Fruit fly (Drosophila melanogaster) whole organism, embryonic: ENCODE measurements around the gene Trf4-1.
A peak's percentile ranks its signal among the peaks of the same experiment; 100 is the strongest.

Source experiments
- ATbp ChIP-seq: fragments of 200-800 bp; sonication (Bioruptor generic); optimal IDR thresholded peaks from 2 replicates; lab custom pipeline; 2017; ENCODE audit warnings: missing biosample characterization, mild to moderate bottlenecking, missing genetic modification characterization, missing genetic modification reagents
- Ada2b ChIP-seq: fragments of 200-800 bp; sonication (Bioruptor generic); IDR thresholded peaks from 2 replicates; pipeline ENCODE4 v1.3.6; 2022; ENCODE audit warnings: missing biosample characterization, missing genetic modification characterization
- CG10431 ChIP-seq: fragments of 200-800 bp; sonication (Bioruptor generic); optimal IDR thresholded peaks from 3 replicates; lab custom pipeline; 2018; ENCODE audit warnings: missing biosample characterization, mild to moderate bottlenecking, missing genetic modification characterization
- CG11093 ChIP-seq: fragments of 200-800 bp; sonication (Bioruptor generic); IDR thresholded peaks from 3 replicates; pipeline ENCODE4 v1.3.6; 2022; ENCODE audit warnings: missing biosample characterization, missing genetic modification characterization
- CG11398 ChIP-seq: fragments of 200-800 bp; sonication (Bioruptor generic); optimal IDR thresholded peaks from 2 replicates; lab custom pipeline; 2016; ENCODE audit warnings: missing biosample characterization, missing genetic modification characterization
- CG11695 ChIP-seq: fragments of 200-800 bp; sonication (Bioruptor generic); IDR thresholded peaks from 3 replicates; pipeline ENCODE4 v1.3.6; 2022; ENCODE audit warnings: missing biosample characterization, missing genetic modification characterization
- CG13287 ChIP-seq: fragments of 200-800 bp; sonication (Bioruptor generic); IDR thresholded peaks from 2 replicates; pipeline ENCODE4 v1.3.6; 2022; ENCODE audit warnings: missing biosample characterization, missing genetic modification characterization; ENCODE audit not compliant: partially characterized antibody
- CG13424 ChIP-seq: fragments of 200-800 bp; sonication (Bioruptor generic); optimal IDR thresholded peaks from 2 replicates; lab custom pipeline; 2019; ENCODE audit warnings: missing biosample characterization, mild to moderate bottlenecking, missing genetic modification characterization, moderate library complexity
- CG15073 ChIP-seq: fragments of 200-800 bp; sonication (Bioruptor generic); optimal IDR thresholded peaks from 2 replicates; lab custom pipeline; 2016; ENCODE audit warnings: missing biosample characterization, missing genetic modification characterization
- CG17912 ChIP-seq: fragments of 200-800 bp; sonication (Bioruptor generic); optimal IDR thresholded peaks from 2 replicates; lab custom pipeline; 2018; ENCODE audit warnings: missing biosample characterization, mild to moderate bottlenecking, missing genetic modification characterization
- CG18764 ChIP-seq: fragments of 200-800 bp; sonication (Bioruptor generic); optimal IDR thresholded peaks from 3 replicates; lab custom pipeline; 2016; ENCODE audit warnings: missing biosample characterization, missing genetic modification characterization
- CG2678 ChIP-seq: fragments of 200-800 bp; sonication (Bioruptor generic); optimal IDR thresholded peaks from 3 replicates; lab custom pipeline; 2019; ENCODE audit warnings: missing biosample characterization, mild to moderate bottlenecking, missing genetic modification characterization, moderate library complexity
- CG3163 ChIP-seq: fragments of 200-800 bp; sonication (Bioruptor generic); optimal IDR thresholded peaks from 3 replicates; lab custom pipeline; 2016; ENCODE audit warnings: missing biosample characterization, missing genetic modification characterization
- CG32772 ChIP-seq: fragments of 200-800 bp; sonication (Bioruptor generic); IDR thresholded peaks from 2 replicates; pipeline ENCODE4 v1.3.6; 2022; ENCODE audit warnings: missing biosample characterization, missing genetic modification characterization
- CG3847 ChIP-seq: fragments of 200-800 bp; sonication (Bioruptor generic); IDR thresholded peaks from 2 replicates; pipeline ENCODE4 v1.3.6; 2022; ENCODE audit warnings: missing biosample characterization, missing genetic modification characterization
- CG4404 ChIP-seq: fragments of 200-800 bp; sonication (Bioruptor generic); IDR thresholded peaks from 2 replicates; pipeline ENCODE4 v1.3.6; 2022; ENCODE audit warnings: missing biosample characterization, missing genetic modification characterization
- CG4424 ChIP-seq: fragments of 200-800 bp; sonication (Bioruptor generic); optimal IDR thresholded peaks from 3 replicates; lab custom pipeline; 2016; ENCODE audit warnings: missing biosample characterization, missing genetic modification characterization
- CG6175 ChIP-seq: fragments of 200-800 bp; sonication (Bioruptor generic); IDR thresholded peaks from 3 replicates; pipeline ENCODE4 v1.3.6; 2022; ENCODE audit warnings: missing biosample characterization, missing genetic modification characterization
- CG8290 ChIP-seq, 3 experiments: fragments of 200-800 bp; sonication (Bioruptor generic); optimal IDR thresholded peaks; 2 replicates each; lab custom pipeline; 2016 to 2019; ENCODE audit warnings: missing biosample characterization in 3 of 3, missing genetic modification characterization in 3 of 3, mild to moderate bottlenecking in 2 of 3, moderate library complexity in 1 of 3
- Dp ChIP-seq: fragments of 200-800 bp; sonication (Bioruptor generic); optimal IDR thresholded peaks from 2 replicates; lab custom pipeline; 2018; ENCODE audit warnings: missing biosample characterization, mild to moderate bottlenecking, missing genetic modification characterization, moderate library complexity
- Drgx ChIP-seq: fragments of 200-800 bp; sonication (Bioruptor generic); IDR thresholded peaks from 2 replicates; pipeline ENCODE4 v1.3.6; 2022; ENCODE audit warnings: missing biosample characterization, missing genetic modification characterization
- HLHmδ ChIP-seq: fragments of 200-800 bp; sonication (Bioruptor generic); optimal IDR thresholded peaks from 2 replicates; lab custom pipeline; 2018; ENCODE audit warnings: missing biosample characterization, mild to moderate bottlenecking, missing genetic modification characterization, moderate library complexity
- Hr51 ChIP-seq, 2 experiments: fragments of 200-800 bp; sonication (Bioruptor generic); optimal IDR thresholded peaks; 2 replicates in 1 of 2; 3 replicates in 1 of 2; lab custom pipeline; 2016 to 2018; ENCODE audit warnings: missing biosample characterization in 2 of 2, missing genetic modification characterization in 2 of 2, mild to moderate bottlenecking in 1 of 2, moderate library complexity in 1 of 2
- Lpt ChIP-seq: fragments of >200 bp; optimal IDR thresholded peaks from 2 replicates; lab custom pipeline; 2018; ENCODE audit warnings: missing biosample characterization, missing genetic modification characterization
- Mad ChIP-seq: fragments of 200-800 bp; sonication (Bioruptor generic); optimal IDR thresholded peaks from 2 replicates; lab custom pipeline; 2016; ENCODE audit warnings: missing biosample characterization, missing genetic modification characterization
- Med ChIP-seq: fragments of 200-800 bp; sonication (Bioruptor generic); peaks from one replicate; lab custom pipeline; 2016; ENCODE audit warnings: missing biosample characterization, missing genetic modification characterization, mild to moderate bottlenecking, inconsistent platforms, moderate library complexity
- Neu2 ChIP-seq: fragments of 200-800 bp; sonication (Bioruptor generic); optimal IDR thresholded peaks from 3 replicates; lab custom pipeline; 2016; ENCODE audit warnings: missing biosample characterization, missing genetic modification characterization, borderline replicate concordance
- NfI ChIP-seq: fragments of 200-800 bp; sonication (Bioruptor generic); optimal IDR thresholded peaks from 3 replicates; lab custom pipeline; 2018; ENCODE audit warnings: missing biosample characterization, mild to moderate bottlenecking, missing genetic modification characterization, moderate library complexity
- Oli ChIP-seq: fragments of 200-800 bp; sonication (Bioruptor generic); optimal IDR thresholded peaks from 2 replicates; lab custom pipeline; 2018; ENCODE audit warnings: missing biosample characterization, mild to moderate bottlenecking, missing genetic modification characterization, moderate library complexity
- Sox100B ChIP-seq: fragments of 200-800 bp; sonication (Bioruptor generic); optimal IDR thresholded peaks from 3 replicates; lab custom pipeline; 2018; ENCODE audit warnings: missing biosample characterization, mild to moderate bottlenecking, missing genetic modification characterization
- cad ChIP-seq: fragments of >200 bp; optimal IDR thresholded peaks from 2 replicates; lab custom pipeline; 2017; ENCODE audit warnings: missing biosample characterization, missing genetic modification characterization
- eve ChIP-seq, 2 experiments: fragments of >200 bp; optimal IDR thresholded peaks; 2 replicates each; lab custom pipeline; 2017; ENCODE audit warnings: missing biosample characterization in 2 of 2, missing genetic modification characterization in 2 of 2
- fd3F ChIP-seq: fragments of 200-800 bp; sonication (Bioruptor generic); optimal IDR thresholded peaks from 2 replicates; lab custom pipeline; 2018; ENCODE audit warnings: missing biosample characterization, mild to moderate bottlenecking, missing genetic modification characterization, moderate library complexity
- fd64A ChIP-seq: fragments of 200-800 bp; sonication (Bioruptor generic); optimal IDR thresholded peaks from 3 replicates; lab custom pipeline; 2018; ENCODE audit warnings: missing biosample characterization, mild to moderate bottlenecking, missing genetic modification characterization
- gce ChIP-seq: fragments of 200-800 bp; sonication (Bioruptor generic); IDR thresholded peaks from 3 replicates; pipeline ENCODE4 v1.3.6; 2022; ENCODE audit warnings: missing biosample characterization, missing genetic modification characterization
- ind ChIP-seq: fragments of 200-800 bp; sonication (Bioruptor generic); optimal IDR thresholded peaks from 3 replicates; lab custom pipeline; 2016; ENCODE audit warnings: missing biosample characterization, missing genetic modification characterization
- jigr1 ChIP-seq: fragments of 200-800 bp; sonication (Bioruptor generic); IDR thresholded peaks from 3 replicates; pipeline ENCODE4 v1.3.6; 2022; ENCODE audit warnings: missing biosample characterization, missing genetic modification characterization
- kay ChIP-seq: fragments of 200-800 bp; sonication (Bioruptor generic); optimal IDR thresholded peaks from 2 replicates; lab custom pipeline; 2016; ENCODE audit warnings: missing biosample characterization, missing genetic modification characterization
- lilli ChIP-seq: fragments of 200-800 bp; sonication (Bioruptor generic); optimal IDR thresholded peaks from 3 replicates; lab custom pipeline; 2016; ENCODE audit warnings: missing biosample characterization, missing genetic modification characterization
- maf-S ChIP-seq: fragments of 200-800 bp; sonication (Bioruptor generic); optimal IDR thresholded peaks from 2 replicates; lab custom pipeline; 2016; ENCODE audit warnings: missing biosample characterization, missing genetic modification characterization
- pnt ChIP-seq: fragments of 200-800 bp; sonication (Bioruptor generic); optimal IDR thresholded peaks from 3 replicates; lab custom pipeline; 2016; ENCODE audit warnings: missing biosample characterization, missing genetic modification characterization
- psq ChIP-seq: fragments of 200-800 bp; sonication (Bioruptor generic); optimal IDR thresholded peaks from 2 replicates; lab custom pipeline; 2017; ENCODE audit warnings: missing biosample characterization, missing genetic modification characterization
- sens ChIP-seq: fragments of 200-800 bp; sonication (Bioruptor generic); peaks from one replicate; lab custom pipeline; 2016; ENCODE audit warnings: missing biosample characterization, missing genetic modification characterization
- seq ChIP-seq: fragments of 200-800 bp; sonication (Bioruptor generic); IDR thresholded peaks from 2 replicates; pipeline ENCODE4 v1.3.6; 2022; ENCODE audit warnings: missing biosample characterization, missing genetic modification characterization
- sna ChIP-seq: fragments of 200-800 bp; sonication (Bioruptor generic); IDR thresholded peaks from 2 replicates; pipeline ENCODE4 v1.3.6; 2022; ENCODE audit warnings: missing biosample characterization, missing genetic modification characterization; ENCODE audit not compliant: partially characterized antibody
- ssp ChIP-seq: fragments of 200-800 bp; sonication (Bioruptor generic); IDR thresholded peaks from 2 replicates; pipeline ENCODE4 v1.3.6; 2022; ENCODE audit warnings: missing biosample characterization, missing genetic modification characterization
- stwl ChIP-seq: fragments of 200-800 bp; sonication (Bioruptor generic); optimal IDR thresholded peaks from 3 replicates; lab custom pipeline; 2018; ENCODE audit warnings: missing biosample characterization, mild to moderate bottlenecking, missing genetic modification characterization, moderate library complexity
- trem ChIP-seq: fragments of 200-800 bp; optimal IDR thresholded peaks from 3 replicates; lab custom pipeline; 2019; ENCODE audit warnings: missing biosample characterization, mild to moderate bottlenecking, missing genetic modification characterization, moderate library complexity
- unpg ChIP-seq: fragments of 200-800 bp; sonication (Bioruptor generic); optimal IDR thresholded peaks from 3 replicates; lab custom pipeline; 2018; ENCODE audit warnings: missing biosample characterization, mild to moderate bottlenecking, missing genetic modification characterization, moderate library complexity
- zen2 ChIP-seq: fragments of 200-800 bp; sonication (Bioruptor generic); IDR thresholded peaks from 3 replicates; pipeline ENCODE4 v1.3.6; 2022; ENCODE audit warnings: missing biosample characterization, missing genetic modification characterization; ENCODE audit not compliant: partially characterized antibody
- zf30C ChIP-seq: fragments of 200-800 bp; sonication (Bioruptor generic); optimal IDR thresholded peaks from 3 replicates; lab custom pipeline; 2018; ENCODE audit warnings: missing biosample characterization, mild to moderate bottlenecking, missing genetic modification characterization

The Trf4-1 gene

DNA sequence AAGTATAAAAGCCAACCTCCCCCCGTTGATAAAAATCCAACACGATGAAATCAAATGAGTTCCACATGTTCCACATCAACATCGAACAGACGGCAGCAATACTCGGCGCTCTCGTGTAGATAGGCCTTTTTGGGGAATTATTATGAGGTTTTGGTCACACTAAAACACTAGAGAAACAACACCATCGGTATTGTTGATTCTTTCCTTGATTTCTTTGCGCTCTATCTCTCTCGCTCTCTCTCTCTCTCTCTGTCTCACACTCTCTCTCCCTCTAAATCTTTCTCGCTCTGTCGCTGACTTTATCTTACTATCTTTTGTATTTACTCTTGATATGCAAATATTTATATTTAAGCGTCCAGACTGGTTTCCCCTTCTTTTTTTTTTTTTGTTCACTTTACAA, 49.4 kb upstream of the Trf4-1 start (continued):
- TF ChIP-seq fd64A (GFP tag; lab: Kevin White, UChicago) (no peak), sens (peak; percentile 73), sna (no peak), Med (GFP tag; lab: Kevin White, UChicago) (peak; percentile 6), CG13424 (tag; lab: Kevin White, UChicago) (no peak), lilli (GFP tag; lab: Kevin White, UChicago) (no peak), CG13287 (GFP tag; lab: Robert Waterston, UW) (no peak), CG6175 (GFP tag; lab: Robert Waterston, UW) (no peak), Hr51 (GFP tag; optimal IDR thresholded peaks at IDR 0.05; lab: Kevin White, UChicago) (no peak), kay (GFP tag; lab: Kevin White, UChicago) (no peak), Lpt (GFP tag; lab: Kevin White, UChicago) (no peak), trem (tag; lab: Kevin White, UChicago) (no peak), Neu2 (GFP tag; lab: Kevin White, UChicago) (no peak), psq (no peak), CG15073 (GFP tag; lab: Kevin White, UChicago) (no peak), Dp (GFP tag; lab: Kevin White, UChicago) (no peak), ssp (GFP tag; lab: Robert Waterston, UW) (no peak), zf30C (no peak), zen2 (GFP tag; lab: Robert Waterston, UW) (no peak), ATbp (no peak), CG8290 (GFP tag; optimal IDR thresholded peaks at IDR 0.05; lab: Kevin White, UChicago) (peak; percentile 64), CG8290 (tag; optimal IDR thresholded peaks at IDR 0.05; lab: Kevin White, UChicago) (no peak), CG2678 (tag; lab: Kevin White, UChicago) (peak; percentile 14), CG3163 (GFP tag; lab: Kevin White, UChicago) (no peak), unpg (GFP tag; lab: Kevin White, UChicago) (no peak), HLHmδ (GFP tag; lab: Kevin White, UChicago) (no peak), CG32772 (GFP tag; lab: Robert Waterston, UW) (no peak), maf-S (GFP tag; lab: Kevin White, UChicago) (no peak), CG18764 (GFP tag; lab: Kevin White, UChicago) (peak; percentile 74), CG11398 (GFP tag; lab: Kevin White, UChicago) (no peak), fd3F (GFP tag; lab: Kevin White, UChicago) (no peak), CG11093 (no peak), jigr1 (GFP tag; lab: Robert Waterston, UW) (no peak), pnt (GFP tag; lab: Kevin White, UChicago) (no peak), NfI (GFP tag; lab: Kevin White, UChicago) (no peak), cad (no peak), eve (GFP tag; optimal IDR thresholded peaks at IDR 0.05; lab: Kevin White, UChicago) (no peak), Drgx (GFP tag; lab: Robert Waterston, UW) (no peak), CG17912 (no peak), CG4404 (GFP tag; lab: Robert Waterston, UW) (no peak), seq (no peak), gce (no peak), stwl (tag; lab: Kevin White, UChicago) (peak; percentile 95), Sox100B (no peak), Ada2b (GFP tag; lab: Robert Waterston, UW) (no peak), Mad (GFP tag; lab: Kevin White, UChicago) (no peak), ind (GFP tag; lab: Kevin White, UChicago) (no peak), CG4424 (GFP tag; lab: Kevin White, UChicago) (no peak), CG3847 (GFP tag; lab: Robert Waterston, UW) (no peak), CG11695 (GFP tag; lab: Robert Waterston, UW) (no peak), CG10431 (GFP tag; lab: Kevin White, UChicago) (no peak), Oli (tag; lab: Kevin White, UChicago) (no peak)
